Worm (Caenorhabditis elegans) whole organism, mixed stage, embryonic: Measurements from ENCODE around the gene T16D1.1.

Experiments used
- M03D4.4 ChIP-seq: sonication (generic microtip); optimal IDR thresholded peaks from 2 replicates; lab custom pipeline; 2017; ENCODE audit warnings: mild to moderate bottlenecking, missing genetic modification characterization, missing compliant biosample characterization
- bed-3 ChIP-seq: fragments of 200-800 bp; sonication (Bioruptor generic); optimal IDR thresholded peaks from 3 replicates; lab custom pipeline; 2018; ENCODE audit warnings: mild to moderate bottlenecking, missing genetic modification characterization, moderate library complexity, missing compliant biosample characterization
- blmp-1 ChIP-seq: fragments of 150-350 bp; optimal IDR thresholded peaks from 2 replicates; lab custom pipeline; 2014; ENCODE audit warnings: missing biosample characterization, missing genetic modification characterization
- ceh-39 ChIP-seq: fragments of 150-350 bp; optimal IDR thresholded peaks from 2 replicates; lab custom pipeline; 2014; ENCODE audit warnings: missing biosample characterization, missing genetic modification characterization
- ceh-43 ChIP-seq: fragments of 200-800 bp; sonication (Bioruptor generic); optimal IDR thresholded peaks from 2 replicates; lab custom pipeline; 2018; ENCODE audit warnings: mild to moderate bottlenecking, missing genetic modification characterization, moderate library complexity, missing compliant biosample characterization
- ceh-83 ChIP-seq: fragments of 200-800 bp; sonication (Bioruptor generic); optimal IDR thresholded peaks from 2 replicates; lab custom pipeline; 2018; ENCODE audit warnings: mild to moderate bottlenecking, missing genetic modification characterization, missing compliant biosample characterization
- ces-1 ChIP-seq: fragments of 150-350 bp; optimal IDR thresholded peaks from 2 replicates; lab custom pipeline; 2014; ENCODE audit warnings: missing biosample characterization, missing genetic modification reagents, missing genetic modification characterization
- cnd-1 ChIP-seq: fragments of 200-800 bp; sonication (Bioruptor generic); optimal IDR thresholded peaks from 2 replicates; lab custom pipeline; 2018; ENCODE audit warnings: mild to moderate bottlenecking, missing genetic modification characterization, missing compliant biosample characterization
- drap-1 ChIP-seq: fragments of 200-800 bp; sonication (Bioruptor generic); optimal IDR thresholded peaks from 3 replicates; lab custom pipeline; 2018; ENCODE audit warnings: mild to moderate bottlenecking, missing genetic modification characterization, missing compliant biosample characterization
- elt-1 ChIP-seq: sonication (generic microtip); optimal IDR thresholded peaks from 2 replicates; lab custom pipeline; 2017; ENCODE audit warnings: missing genetic modification characterization, mild to moderate bottlenecking, missing compliant biosample characterization, antibody characterized with exemption, moderate library complexity, borderline replicate concordance; ENCODE audit not compliant: insufficient read depth
- elt-3 ChIP-seq: fragments of 150-350 bp; optimal IDR thresholded peaks from 2 replicates; lab custom pipeline; 2014; ENCODE audit warnings: missing biosample characterization, missing genetic modification characterization
- flh-1 ChIP-seq: fragments of 200-800 bp; sonication (Bioruptor generic); optimal IDR thresholded peaks from 2 replicates; lab custom pipeline; 2018; ENCODE audit warnings: mild to moderate bottlenecking, missing genetic modification characterization, moderate library complexity, missing compliant biosample characterization
- ham-2 ChIP-seq: fragments of 200-800 bp; sonication (Bioruptor generic); optimal IDR thresholded peaks from 2 replicates; lab custom pipeline; 2018; ENCODE audit warnings: mild to moderate bottlenecking, missing genetic modification characterization, missing compliant biosample characterization
- hlh-1 ChIP-seq: fragments of 150-350 bp; optimal IDR thresholded peaks from 2 replicates; lab custom pipeline; 2014; ENCODE audit warnings: missing biosample characterization, missing genetic modification reagents, missing genetic modification characterization
- lin-13 ChIP-seq: fragments of 150-350 bp; optimal IDR thresholded peaks from 2 replicates; lab custom pipeline; 2014; ENCODE audit warnings: missing biosample characterization, missing genetic modification characterization
- lin-32 ChIP-seq: fragments of 200-800 bp; sonication (Bioruptor generic); optimal IDR thresholded peaks from 2 replicates; lab custom pipeline; 2018; ENCODE audit warnings: mild to moderate bottlenecking, missing genetic modification characterization, missing compliant biosample characterization
- lsy-2 ChIP-seq: fragments of 150-350 bp; optimal IDR thresholded peaks from 2 replicates; lab custom pipeline; 2014; ENCODE audit warnings: missing biosample characterization, missing genetic modification characterization
- mab-5 ChIP-seq: fragments of 150-350 bp; optimal IDR thresholded peaks from 2 replicates; lab custom pipeline; 2014; ENCODE audit warnings: missing biosample characterization, missing genetic modification characterization
- mep-1 ChIP-seq: fragments of 150-350 bp; optimal IDR thresholded peaks from 2 replicates; lab custom pipeline; 2017; ENCODE audit warnings: missing biosample characterization, missing genetic modification reagents, missing genetic modification characterization, inconsistent platforms
- mls-2 ChIP-seq: sonication (generic microtip); optimal IDR thresholded peaks from 2 replicates; lab custom pipeline; 2016; ENCODE audit warnings: mild to moderate bottlenecking, missing genetic modification characterization, moderate library complexity, missing compliant biosample characterization
- nhr-12 ChIP-seq: fragments of 150-350 bp; optimal IDR thresholded peaks from 2 replicates; lab custom pipeline; 2014; ENCODE audit warnings: missing biosample characterization, missing genetic modification characterization
- nhr-2 ChIP-seq: fragments of 150-350 bp; optimal IDR thresholded peaks from 2 replicates; lab custom pipeline; 2014; ENCODE audit warnings: missing biosample characterization, missing genetic modification characterization
- nhr-237 ChIP-seq: fragments of 150-350 bp; optimal IDR thresholded peaks from 2 replicates; lab custom pipeline; 2014; ENCODE audit warnings: missing biosample characterization, missing genetic modification characterization
- nhr-28 ChIP-seq: fragments of 150-350 bp; optimal IDR thresholded peaks from 2 replicates; lab custom pipeline; 2014; ENCODE audit warnings: missing biosample characterization, missing genetic modification characterization
- nhr-76 ChIP-seq: sonication (generic microtip); optimal IDR thresholded peaks from 2 replicates; lab custom pipeline; 2017; ENCODE audit warnings: missing biosample characterization, missing genetic modification characterization
- pha-4 ChIP-seq: fragments of 150-350 bp; optimal IDR thresholded peaks from 2 replicates; lab custom pipeline; 2018; ENCODE audit warnings: missing biosample characterization, missing genetic modification reagents, missing genetic modification characterization
- sem-2 ChIP-seq: fragments of 200-800 bp; sonication (Bioruptor generic); optimal IDR thresholded peaks from 2 replicates; lab custom pipeline; 2018; ENCODE audit warnings: mild to moderate bottlenecking, missing genetic modification characterization, missing compliant biosample characterization
- snpc-4 ChIP-seq: fragments of 150-350 bp; optimal IDR thresholded peaks from 2 replicates; lab custom pipeline; 2014; ENCODE audit warnings: missing biosample characterization, missing genetic modification characterization
- sptf-1 ChIP-seq: sonication (generic microtip); optimal IDR thresholded peaks from 2 replicates; lab custom pipeline; 2017; ENCODE audit warnings: mild to moderate bottlenecking, missing genetic modification characterization, moderate library complexity, missing compliant biosample characterization
- tbx-8 ChIP-seq: fragments of 200-800 bp; sonication (Bioruptor generic); optimal IDR thresholded peaks from 2 replicates; lab custom pipeline; 2018; ENCODE audit warnings: mild to moderate bottlenecking, missing genetic modification characterization, moderate library complexity, missing compliant biosample characterization
- unc-120 ChIP-seq: sonication (generic microtip); optimal IDR thresholded peaks from 2 replicates; lab custom pipeline; 2017; ENCODE audit warnings: missing genetic modification characterization, missing compliant biosample characterization; ENCODE audit not compliant: poor library complexity, severe bottlenecking
- unc-39 ChIP-seq: fragments of 150-350 bp; optimal IDR thresholded peaks from 2 replicates; lab custom pipeline; 2014; ENCODE audit warnings: missing biosample characterization, missing genetic modification characterization
- unc-62 ChIP-seq: fragments of 150-350 bp; optimal IDR thresholded peaks from 2 replicates; lab custom pipeline; 2014; ENCODE audit warnings: missing biosample characterization, missing genetic modification reagents, missing genetic modification characterization
- zip-8 ChIP-seq: fragments of 150-350 bp; optimal IDR thresholded peaks from 2 replicates; lab custom pipeline; 2014; ENCODE audit warnings: missing biosample characterization, missing genetic modification characterization
- ztf-11 ChIP-seq: fragments of 150-350 bp; optimal IDR thresholded peaks from 2 replicates; lab custom pipeline; 2014; ENCODE audit warnings: missing biosample characterization, missing genetic modification characterization

Gene T16D1.1

DNA sequence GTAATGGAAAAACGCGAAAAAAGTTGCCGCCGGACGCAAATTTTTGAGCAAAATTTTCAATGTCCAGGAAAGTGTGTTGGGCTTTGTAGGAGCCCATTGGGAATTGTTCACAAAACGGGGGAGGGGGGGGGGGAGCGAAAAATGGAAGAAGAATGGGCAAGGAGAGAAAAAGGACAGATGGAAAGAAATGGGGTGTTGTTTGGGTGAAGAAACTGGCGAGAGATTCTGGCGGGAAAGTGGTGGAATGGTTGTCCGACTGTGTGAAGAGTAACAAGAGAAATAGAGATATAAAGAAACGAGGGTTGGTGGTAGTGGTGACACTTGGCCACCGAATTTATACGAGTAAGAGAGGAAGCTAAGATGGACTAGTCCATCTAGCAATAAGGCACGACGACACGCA, 15.2 kb downstream of the T16D1.1 start:
- no peak for TF ChIP-seq zip-8 (tag; lab: Kevin White, UChicago)
- TF ChIP-seq nhr-76 (tag; lab: Kevin White, UChicago) = no peak
- TF ChIP-seq mab-5 = no peak
- TF ChIP-seq drap-1 (GFP tag; lab: Kevin White, UChicago) = no peak
- TF ChIP-seq ceh-43 (GFP tag; lab: Kevin White, UChicago) = no peak
- TF ChIP-seq unc-39 (tag; lab: Kevin White, UChicago) = no peak
- peak; percentile 23 for TF ChIP-seq M03D4.4 (tag; lab: Kevin White, UChicago)
- TF ChIP-seq flh-1 (GFP tag; lab: Kevin White, UChicago) = no peak
- TF ChIP-seq elt-1 (tag; lab: Kevin White, UChicago) = no peak
- TF ChIP-seq ceh-83 = no peak
- peak; percentile 11 for TF ChIP-seq lin-32 (GFP tag; lab: Kevin White, UChicago)
- TF ChIP-seq mep-1 (tag; lab: Kevin White, UChicago) = peak; percentile 31
- TF ChIP-seq mls-2 (tag; lab: Kevin White, UChicago) = peak; percentile 43
- peak; percentile 59 for TF ChIP-seq hlh-1 (tag; lab: Kevin White, UChicago)
- TF ChIP-seq tbx-8 (GFP tag; lab: Kevin White, UChicago) = no peak
- TF ChIP-seq lin-13 (tag; lab: Kevin White, UChicago) = no peak
- no peak for TF ChIP-seq pha-4 (tag; lab: Kevin White, UChicago)
- TF ChIP-seq sptf-1 (tag; lab: Kevin White, UChicago) = peak; percentile 47
- no peak for TF ChIP-seq ceh-39
- TF ChIP-seq snpc-4 (tag; lab: Kevin White, UChicago) = no peak
- peak; percentile 75 for TF ChIP-seq cnd-1 (tag; lab: Kevin White, UChicago)
- TF ChIP-seq nhr-237 (tag; lab: Kevin White, UChicago) = no peak
- no peak for TF ChIP-seq sem-2 (GFP tag; lab: Kevin White, UChicago)
- TF ChIP-seq nhr-28 (tag; lab: Kevin White, UChicago) = no peak
- TF ChIP-seq ces-1 (GFP tag; lab: Kevin White, UChicago) = peak; percentile 34
- no peak for TF ChIP-seq nhr-2 (tag; lab: Kevin White, UChicago)
- TF ChIP-seq ztf-11 (tag; lab: Kevin White, UChicago) = no peak
- TF ChIP-seq ham-2 (GFP tag; lab: Kevin White, UChicago) = peak; percentile 25
- TF ChIP-seq unc-120 (tag; lab: Kevin White, UChicago) = no peak
- no peak for TF ChIP-seq bed-3 (GFP tag; lab: Kevin White, UChicago)
- TF ChIP-seq elt-3 = no peak
- no peak for TF ChIP-seq blmp-1 (tag; lab: Kevin White, UChicago)
- no peak for TF ChIP-seq lsy-2
- no peak for TF ChIP-seq nhr-12 (tag; lab: Kevin White, UChicago)
- peak; percentile 35 for TF ChIP-seq unc-62

ce11 chrII:5225284-5225683, 16.2 kb downstream of the T16D1.1 start, which contains the start of gene dsh-1:
Gene dsh-1, minus strand, starts transcription at chrII:5225384.
- TF ChIP-seq ces-1 (GFP tag; lab: Kevin White, UChicago) (no peak), nhr-237 (tag; lab: Kevin White, UChicago) (no peak), zip-8 (tag; lab: Kevin White, UChicago) (no peak), M03D4.4 (tag; lab: Kevin White, UChicago) (no peak), drap-1 (GFP tag; lab: Kevin White, UChicago) (no peak), cnd-1 (tag; lab: Kevin White, UChicago) (no peak)

DNA sequence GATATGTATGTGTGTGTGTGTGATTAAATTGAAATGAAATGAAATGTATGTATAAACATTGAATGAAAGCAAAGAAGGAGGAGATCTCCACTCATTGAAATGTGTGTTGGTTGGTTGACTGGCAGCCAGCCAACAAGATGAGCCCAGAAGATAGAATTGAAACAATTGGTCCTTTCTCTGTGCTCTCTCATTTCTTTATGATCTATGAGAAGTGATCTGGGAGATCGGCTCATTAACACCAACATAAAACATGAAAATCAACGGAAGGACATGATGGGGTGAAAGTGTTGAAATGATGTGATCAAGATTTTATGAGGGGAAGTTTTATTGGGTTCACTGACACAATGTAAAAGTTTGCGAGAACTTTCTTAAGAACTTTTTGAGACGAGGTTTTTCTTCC, 18.6 kb downstream of the T16D1.1 start:
- TF ChIP-seq mab-5 = peak; percentile 37
- peak; percentile 71 for TF ChIP-seq unc-62
- no peak for TF ChIP-seq zip-8 (tag; lab: Kevin White, UChicago)
- peak; percentile 42 for TF ChIP-seq unc-120 (tag; lab: Kevin White, UChicago)
- TF ChIP-seq lin-13 (tag; lab: Kevin White, UChicago) = no peak
- TF ChIP-seq hlh-1 (tag; lab: Kevin White, UChicago) = peak; percentile 86
- TF ChIP-seq, all 35 proteins: peak for 4

DNA sequence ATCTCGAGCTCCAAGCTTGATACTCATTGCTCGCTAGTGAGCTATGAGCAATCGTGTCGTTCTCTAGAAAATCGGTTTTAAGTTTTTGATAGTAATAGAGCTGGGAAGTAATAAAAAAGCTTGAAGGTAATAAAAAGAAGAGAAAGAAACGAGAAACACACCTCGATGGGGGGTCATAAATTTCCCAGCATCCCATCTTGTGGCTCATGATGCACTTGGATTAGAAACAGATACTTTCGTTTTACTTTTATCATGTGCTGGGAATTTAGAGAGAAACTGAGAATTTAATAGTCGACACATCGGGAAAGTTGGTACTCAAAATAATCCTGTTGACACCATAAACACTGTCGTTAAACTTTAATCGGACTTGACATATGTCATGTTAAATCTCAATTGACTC, 20.8 kb downstream of the T16D1.1 start:
- TF ChIP-seq drap-1 (GFP tag; lab: Kevin White, UChicago) (no peak), blmp-1 (tag; lab: Kevin White, UChicago) (no peak), tbx-8 (GFP tag; lab: Kevin White, UChicago) (no peak), ces-1 (GFP tag; lab: Kevin White, UChicago) (no peak), lin-13 (tag; lab: Kevin White, UChicago) (no peak), nhr-2 (tag; lab: Kevin White, UChicago) (no peak), pha-4 (tag; lab: Kevin White, UChicago) (no peak), ham-2 (GFP tag; lab: Kevin White, UChicago) (no peak), unc-120 (tag; lab: Kevin White, UChicago) (no peak), cnd-1 (tag; lab: Kevin White, UChicago) (no peak), bed-3 (GFP tag; lab: Kevin White, UChicago) (no peak), nhr-28 (tag; lab: Kevin White, UChicago) (no peak), nhr-237 (tag; lab: Kevin White, UChicago) (no peak)
- TF ChIP-seq, all 35 proteins: peak for 0
